Worm (Caenorhabditis elegans): ENCODE measurements around the gene srlf-12.

srlf-12 gene

ce11 chrIV:10898160-10898559 is 6.3 kb upstream of the srlf-12 start:
- TF ChIP-seq nhr-12 (tag; optimal IDR thresholded peaks at IDR 0.05): no peak
- TF ChIP-seq lsy-2 (tag; optimal IDR thresholded peaks at IDR 0.05): no peak
- TF ChIP-seq mls-2 (tag; optimal IDR thresholded peaks at IDR 0.05): no peak
- TF ChIP-seq elt-1 (tag; optimal IDR thresholded peaks at IDR 0.05; ENCODE audit: borderline replicate concordance, insufficient read depth): no peak
- TF ChIP-seq pha-4 (tag; optimal IDR thresholded peaks at IDR 0.05): no peak
- TF ChIP-seq nhr-237 (tag; optimal IDR thresholded peaks at IDR 0.05): no peak
- TF ChIP-seq tbx-8 (GFP tag; optimal IDR thresholded peaks at IDR 0.05): no peak
- TF ChIP-seq elt-3 (tag; optimal IDR thresholded peaks at IDR 0.05): no peak
- TF ChIP-seq drap-1 (GFP tag; optimal IDR thresholded peaks at IDR 0.05): no peak

ce11 chrIV:10896512-10896911 is 4.6 kb upstream of the srlf-12 start, which contains the start of gene srlf-13:
Gene srlf-13 (minus strand): TSS chrIV:10896612.
- TF ChIP-seq nhr-28 (tag; optimal IDR thresholded peaks at IDR 0.05) (no peak), unc-39 (tag; optimal IDR thresholded peaks at IDR 0.05) (no peak), zip-8 (tag; optimal IDR thresholded peaks at IDR 0.05) (no peak), lin-32 (GFP tag; optimal IDR thresholded peaks at IDR 0.05) (no peak), lin-13 (tag; optimal IDR thresholded peaks at IDR 0.05) (no peak)

- TF ChIP-seq elt-3 (tag; optimal IDR thresholded peaks at IDR 0.05): no peak
These were observed 2.4 kb upstream of the srlf-12 start, which contains the start of gene srlf-14 for ce11 chrIV:10894255-10894654. Gene srlf-14 (minus strand): TSS chrIV:10894355.

- TF ChIP-seq unc-62 (GFP tag; optimal IDR thresholded peaks at IDR 0.05): no peak
- no peak for TF ChIP-seq drap-1 (GFP tag; optimal IDR thresholded peaks at IDR 0.05)
These were observed 2.0 kb downstream of the srlf-12 start, which contains the start of gene F13E9.15 for ce11 chrIV:10889820-10890462. Gene F13E9.15 (minus strand): TSS chrIV:10889870.

DNA sequence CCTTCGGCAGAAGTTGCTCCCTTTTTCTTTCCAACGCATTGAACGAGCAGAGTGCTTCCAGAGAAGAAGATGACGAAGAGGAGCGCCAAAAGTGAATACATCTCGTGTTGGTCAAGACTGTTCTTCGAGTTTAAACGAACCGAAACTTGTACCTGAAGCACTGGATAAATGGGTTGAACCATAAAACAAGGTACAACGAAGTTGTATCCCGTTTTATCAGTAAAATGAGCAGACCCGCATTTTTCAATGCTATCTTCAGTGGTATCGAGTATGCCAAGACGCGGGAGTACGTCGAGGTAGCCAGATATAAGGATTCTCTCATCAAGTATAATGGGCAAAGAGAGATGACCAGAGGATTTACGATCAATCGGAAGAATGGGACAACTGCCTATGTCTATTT is 4.6 kb downstream of the srlf-12 start, which contains the start of gene F13E9.16:
Gene F13E9.16 (minus strand): TSS at position 101 of the 400 bp plus-strand sequence.
- TF ChIP-seq nhr-28 (tag; optimal IDR thresholded peaks at IDR 0.05) (no peak), ztf-11 (tag; optimal IDR thresholded peaks at IDR 0.05) (no peak), sptf-1 (tag; optimal IDR thresholded peaks at IDR 0.05) (no peak), elt-3 (tag; optimal IDR thresholded peaks at IDR 0.05) (no peak), drap-1 (GFP tag; optimal IDR thresholded peaks at IDR 0.05) (no peak), ham-2 (GFP tag; optimal IDR thresholded peaks at IDR 0.05) (no peak), mls-2 (tag; optimal IDR thresholded peaks at IDR 0.05) (no peak), ceh-39 (tag; optimal IDR thresholded peaks at IDR 0.05) (no peak), cnd-1 (tag; optimal IDR thresholded peaks at IDR 0.05) (no peak), snpc-4 (tag; optimal IDR thresholded peaks at IDR 0.05) (no peak)

DNA sequence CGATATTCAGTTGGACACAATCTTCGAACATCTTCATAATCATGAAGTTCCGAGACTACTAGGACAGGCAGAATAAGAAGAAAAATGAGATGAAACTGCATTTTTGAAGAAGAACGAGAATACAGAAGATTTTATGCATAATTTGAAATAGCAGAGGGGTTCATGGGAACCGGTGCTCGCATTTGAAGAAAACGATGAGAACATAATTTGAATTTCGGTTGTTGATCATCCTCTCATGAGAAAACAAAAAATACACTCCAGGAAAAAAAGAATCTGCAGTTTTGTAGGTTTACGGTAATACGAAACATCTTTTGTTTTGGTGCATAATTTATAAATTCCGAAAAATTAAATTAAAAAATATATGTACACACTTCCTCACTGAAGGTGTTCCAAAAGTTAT is 6.0 kb downstream of the srlf-12 start, which contains the start of gene srlf-11:
Gene srlf-11 (minus strand): TSS at position 101 of the 400 bp plus-strand sequence.
- TF ChIP-seq tbx-8 (GFP tag; optimal IDR thresholded peaks at IDR 0.05) (no peak), ceh-83 (GFP tag; optimal IDR thresholded peaks at IDR 0.05) (no peak), drap-1 (GFP tag; optimal IDR thresholded peaks at IDR 0.05) (no peak), mls-2 (tag; optimal IDR thresholded peaks at IDR 0.05) (no peak), lin-13 (tag; optimal IDR thresholded peaks at IDR 0.05) (no peak), M03D4.4 (tag; optimal IDR thresholded peaks at IDR 0.05) (no peak), hlh-1 (tag; optimal IDR thresholded peaks at IDR 0.05) (no peak), lsy-2 (tag; optimal IDR thresholded peaks at IDR 0.05) (no peak), mab-5 (tag; optimal IDR thresholded peaks at IDR 0.05) (no peak), ceh-39 (tag; optimal IDR thresholded peaks at IDR 0.05) (no peak), sem-2 (GFP tag; optimal IDR thresholded peaks at IDR 0.05) (no peak), blmp-1 (tag; optimal IDR thresholded peaks at IDR 0.05) (no peak), ham-2 (GFP tag; optimal IDR thresholded peaks at IDR 0.05) (no peak), unc-39 (tag; optimal IDR thresholded peaks at IDR 0.05) (no peak), mep-1 (tag; optimal IDR thresholded peaks at IDR 0.05) (no peak), zip-8 (tag; optimal IDR thresholded peaks at IDR 0.05) (no peak), pha-4 (tag; optimal IDR thresholded peaks at IDR 0.05) (no peak), ces-1 (GFP tag; optimal IDR thresholded peaks at IDR 0.05) (no peak), nhr-28 (tag; optimal IDR thresholded peaks at IDR 0.05) (no peak), nhr-2 (tag; optimal IDR thresholded peaks at IDR 0.05) (no peak)

Measured in whole organism, mixed stage, embryonic.